Worm (Caenorhabditis elegans): ENCODE measurements around the gene gst-23.

DNA sequence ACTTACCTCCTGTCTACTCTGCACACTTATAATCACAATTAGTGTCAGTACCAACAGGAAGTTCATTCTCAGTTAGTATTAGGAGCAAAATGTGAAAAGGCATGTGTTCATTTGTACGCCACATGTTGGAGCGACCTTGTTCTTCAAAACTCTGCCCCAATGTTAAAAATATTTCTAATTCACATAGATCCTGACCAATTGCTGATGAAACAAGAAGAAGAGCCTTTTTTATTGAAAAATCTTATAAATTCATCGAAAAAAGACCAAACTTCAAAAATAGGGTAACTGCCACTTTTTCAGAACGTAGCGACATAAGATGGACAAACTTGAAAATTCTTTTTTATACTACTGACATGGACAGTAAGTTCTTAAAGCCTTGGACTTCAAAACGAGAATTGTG, 23.1 kb downstream of the gst-23 start, which contains the start of gene T28A11.17:
- TF ChIP-seq ctbp-1 (GFP tag; IDR thresholded peaks at IDR 0.05) (no peak), skn-1 (tag; optimal IDR thresholded peaks at IDR 0.05) (no peak), pha-4 (GFP tag; IDR thresholded peaks at IDR 0.05) (no peak), pha-4 (tag; optimal IDR thresholded peaks at IDR 0.05) (no peak)

All from whole organism, L4 larva.